Fruit fly (Drosophila melanogaster) whole organism, embryonic: Measurements from ENCODE around the gene mv.
A peak's percentile ranks its signal among the peaks of the same experiment; 100 is the strongest.

Source experiments
- Adf1 ChIP-seq: fragments of 200-800 bp; sonication (Bioruptor generic); IDR thresholded peaks from 2 replicates; pipeline ENCODE4 v1.3.6; 2022; ENCODE audit warnings: missing biosample characterization, missing genetic modification characterization
- Atf6 ChIP-seq: fragments of 200-800 bp; sonication (Bioruptor generic); IDR thresholded peaks from 2 replicates; pipeline ENCODE4 v1.3.6; 2022; ENCODE audit warnings: missing biosample characterization, missing genetic modification characterization
- B-H2 ChIP-seq: fragments of 200-800 bp; sonication (Bioruptor generic); optimal IDR thresholded peaks from 2 replicates; lab custom pipeline; 2018; ENCODE audit warnings: missing biosample characterization, mild to moderate bottlenecking, missing genetic modification characterization
- Bgb ChIP-seq: fragments of 200-800 bp; sonication (Bioruptor generic); IDR thresholded peaks from 2 replicates; pipeline ENCODE4 v1.3.6; 2022; ENCODE audit warnings: missing biosample characterization, missing genetic modification characterization; ENCODE audit not compliant: partially characterized antibody
- CG13894 ChIP-seq: fragments of 200-800 bp; sonication (Bioruptor generic); optimal IDR thresholded peaks from 3 replicates; lab custom pipeline; 2018; ENCODE audit warnings: missing biosample characterization, mild to moderate bottlenecking, missing genetic modification characterization, moderate library complexity
- CG17385 ChIP-seq: fragments of 200-800 bp; sonication (Bioruptor generic); optimal IDR thresholded peaks from 3 replicates; lab custom pipeline; 2018; ENCODE audit warnings: missing biosample characterization, mild to moderate bottlenecking, missing genetic modification characterization
- CG2120 ChIP-seq: fragments of 200-800 bp; sonication (Bioruptor generic); optimal IDR thresholded peaks from 3 replicates; lab custom pipeline; 2016; ENCODE audit warnings: missing biosample characterization, missing genetic modification characterization
- CG2199 ChIP-seq: fragments of 200-800 bp; sonication (Bioruptor generic); IDR thresholded peaks from 3 replicates; pipeline ENCODE4 v1.3.6; 2022; ENCODE audit warnings: missing biosample characterization, missing genetic modification characterization
- CG31224 ChIP-seq: fragments of 200-800 bp; sonication (Bioruptor generic); IDR thresholded peaks from 2 replicates; pipeline ENCODE4 v1.3.6; 2022; ENCODE audit warnings: missing biosample characterization, missing genetic modification characterization
- CG3163 ChIP-seq: fragments of 200-800 bp; sonication (Bioruptor generic); optimal IDR thresholded peaks from 3 replicates; lab custom pipeline; 2016; ENCODE audit warnings: missing biosample characterization, missing genetic modification characterization
- CG34376 ChIP-seq: fragments of 200-800 bp; sonication (Bioruptor generic); optimal IDR thresholded peaks from 2 replicates; lab custom pipeline; 2018; ENCODE audit warnings: missing biosample characterization, mild to moderate bottlenecking, missing genetic modification characterization
- CG6765 ChIP-seq: fragments of 200-800 bp; sonication (Bioruptor generic); optimal IDR thresholded peaks from 3 replicates; lab custom pipeline; 2017; ENCODE audit warnings: missing biosample characterization, mild to moderate bottlenecking, missing genetic modification characterization
- CG8290 ChIP-seq, 3 experiments: fragments of 200-800 bp; sonication (Bioruptor generic); optimal IDR thresholded peaks; 2 replicates each; lab custom pipeline; 2016 to 2019; ENCODE audit warnings: missing biosample characterization in 3 of 3, missing genetic modification characterization in 3 of 3, mild to moderate bottlenecking in 2 of 3, moderate library complexity in 1 of 3
- CHES-1-like ChIP-seq: fragments of 200-800 bp; sonication (Bioruptor generic); optimal IDR thresholded peaks from 2 replicates; lab custom pipeline; 2016; ENCODE audit warnings: missing biosample characterization, missing genetic modification characterization
- D19B ChIP-seq: fragments of 200-800 bp; sonication (Bioruptor generic); optimal IDR thresholded peaks from 2 replicates; lab custom pipeline; 2017; ENCODE audit warnings: missing biosample characterization, mild to moderate bottlenecking, missing genetic modification characterization
- Dbx ChIP-seq: fragments of 200-800 bp; sonication (Bioruptor generic); IDR thresholded peaks from 3 replicates; pipeline ENCODE4 v1.3.6; 2022; ENCODE audit warnings: missing biosample characterization, missing genetic modification characterization
- Dll ChIP-seq: fragments of 200-800 bp; sonication (Bioruptor generic); IDR thresholded peaks from 4 replicates; pipeline ENCODE4 v1.3.6; 2022; ENCODE audit warnings: missing biosample characterization, missing genetic modification characterization; ENCODE audit not compliant: partially characterized antibody
- Fer1 ChIP-seq: fragments of 200-800 bp; sonication (Bioruptor generic); optimal IDR thresholded peaks from 2 replicates; lab custom pipeline; 2017; ENCODE audit warnings: missing biosample characterization, mild to moderate bottlenecking, missing genetic modification characterization
- GATAe ChIP-seq: fragments of 200-800 bp; sonication (Bioruptor generic); conservative IDR thresholded peaks from 2 replicates; pipeline ENCODE4 v1.3.6; 2022; ENCODE audit warnings: missing biosample characterization, missing genetic modification characterization
- Hand ChIP-seq: fragments of 200-800 bp; sonication (Bioruptor generic); optimal IDR thresholded peaks from 2 replicates; lab custom pipeline; 2017; ENCODE audit warnings: mild to moderate bottlenecking, missing biosample characterization, missing genetic modification reagents, missing genetic modification characterization
- HmgZ ChIP-seq: fragments of 200-800 bp; sonication (Bioruptor generic); optimal IDR thresholded peaks from 2 replicates; lab custom pipeline; 2018; ENCODE audit warnings: missing biosample characterization, mild to moderate bottlenecking, missing genetic modification characterization
- Hr39 ChIP-seq: fragments of >200 bp; optimal IDR thresholded peaks from 2 replicates; lab custom pipeline; 2017
- Jarid2 ChIP-seq: fragments of 200-800 bp; sonication (Bioruptor generic); optimal IDR thresholded peaks from 3 replicates; lab custom pipeline; 2017; ENCODE audit warnings: mild to moderate bottlenecking, missing biosample characterization, missing genetic modification reagents, missing genetic modification characterization
- Med ChIP-seq: fragments of 200-800 bp; sonication (Bioruptor generic); peaks from one replicate; lab custom pipeline; 2016; ENCODE audit warnings: missing biosample characterization, missing genetic modification characterization, mild to moderate bottlenecking, inconsistent platforms, moderate library complexity
- NC2β ChIP-seq: fragments of 200-800 bp; sonication (Bioruptor generic); optimal IDR thresholded peaks from 2 replicates; lab custom pipeline; 2016; ENCODE audit warnings: missing biosample characterization, missing genetic modification characterization
- Rfx ChIP-seq: fragments of 200-800 bp; sonication (Bioruptor generic); IDR thresholded peaks from 2 replicates; pipeline ENCODE4 v1.3.6; 2022; ENCODE audit warnings: missing biosample characterization, missing genetic modification characterization
- Rx ChIP-seq: fragments of 200-800 bp; sonication (Bioruptor generic); IDR thresholded peaks from 2 replicates; pipeline ENCODE4 v1.3.6; 2022; ENCODE audit warnings: missing biosample characterization, missing genetic modification characterization
- Scr ChIP-seq: fragments of 200-800 bp; sonication (Bioruptor generic); IDR thresholded peaks from 2 replicates; pipeline ENCODE4 v1.3.6; 2022; ENCODE audit warnings: missing biosample characterization, missing genetic modification characterization; ENCODE audit not compliant: partially characterized antibody
- Trl ChIP-seq, 3 experiments: fragments of >200 bp in 2 of 3; fragments of 200-800 bp in 1 of 3; sonication (Bioruptor generic) in 1 of 3; optimal IDR thresholded peaks; 2 replicates in 1 of 3; 3 replicates in 2 of 3; lab custom pipeline; 2016 to 2017; ENCODE audit warnings: missing biosample characterization in 1 of 3, missing genetic modification characterization in 1 of 3
- ab ChIP-seq: fragments of 200-800 bp; sonication (Bioruptor generic); optimal IDR thresholded peaks from 2 replicates; lab custom pipeline; 2016; ENCODE audit warnings: missing biosample characterization, missing genetic modification characterization
- bowl ChIP-seq: fragments of 200-800 bp; sonication (Bioruptor generic); IDR thresholded peaks from 2 replicates; pipeline ENCODE4 v1.3.6; 2022; ENCODE audit warnings: missing biosample characterization, missing genetic modification characterization
- dm ChIP-seq: fragments of 200-800 bp; sonication (Bioruptor generic); optimal IDR thresholded peaks from 3 replicates; lab custom pipeline; 2016; ENCODE audit warnings: missing biosample characterization, missing genetic modification characterization
- dysf ChIP-seq: fragments of 200-800 bp; sonication (Bioruptor generic); IDR thresholded peaks from 3 replicates; pipeline ENCODE4 v1.3.6; 2022; ENCODE audit warnings: missing biosample characterization, missing genetic modification characterization
- grn ChIP-seq: fragments of 200-800 bp; sonication (Bioruptor generic); optimal IDR thresholded peaks from 3 replicates; lab custom pipeline; 2017; ENCODE audit warnings: missing biosample characterization, missing genetic modification characterization
- ind ChIP-seq: fragments of 200-800 bp; sonication (Bioruptor generic); optimal IDR thresholded peaks from 3 replicates; lab custom pipeline; 2016; ENCODE audit warnings: missing biosample characterization, missing genetic modification characterization
- kay ChIP-seq: fragments of 200-800 bp; sonication (Bioruptor generic); optimal IDR thresholded peaks from 2 replicates; lab custom pipeline; 2016; ENCODE audit warnings: missing biosample characterization, missing genetic modification characterization
- lab ChIP-seq: fragments of 200-800 bp; sonication (Bioruptor generic); optimal IDR thresholded peaks from 3 replicates; lab custom pipeline; 2017; ENCODE audit warnings: missing biosample characterization, missing genetic modification characterization, mild to moderate bottlenecking, moderate library complexity, missing genetic modification reagents
- maf-S ChIP-seq: fragments of 200-800 bp; sonication (Bioruptor generic); optimal IDR thresholded peaks from 2 replicates; lab custom pipeline; 2016; ENCODE audit warnings: missing biosample characterization, missing genetic modification characterization
- nom ChIP-seq: fragments of 200-800 bp; sonication (Bioruptor generic); optimal IDR thresholded peaks from 2 replicates; lab custom pipeline; 2017; ENCODE audit warnings: missing biosample characterization, missing genetic modification characterization, mild to moderate bottlenecking, moderate library complexity, missing genetic modification reagents
- odd ChIP-seq: fragments of 200-800 bp; sonication (Bioruptor generic); optimal IDR thresholded peaks from 2 replicates; lab custom pipeline; 2017; ENCODE audit warnings: missing biosample characterization, mild to moderate bottlenecking, missing genetic modification characterization
- run ChIP-seq: fragments of 200-800 bp; sonication (Bioruptor generic); optimal IDR thresholded peaks from 3 replicates; lab custom pipeline; 2018; ENCODE audit warnings: missing biosample characterization, mild to moderate bottlenecking, missing genetic modification characterization
- sens-2 ChIP-seq: fragments of 200-800 bp; sonication (Bioruptor generic); IDR thresholded peaks from 2 replicates; pipeline ENCODE4 v1.3.6; 2022; ENCODE audit warnings: missing biosample characterization, missing genetic modification characterization
- sim ChIP-seq: fragments of 200-800 bp; sonication (Bioruptor generic); IDR thresholded peaks from 2 replicates; pipeline ENCODE4 v1.3.6; 2022; ENCODE audit warnings: missing biosample characterization, missing genetic modification characterization
- slbo ChIP-seq: fragments of 200-800 bp; sonication (Bioruptor generic); IDR thresholded peaks from 2 replicates; pipeline ENCODE4 v1.3.6; 2022; ENCODE audit warnings: missing biosample characterization, missing genetic modification characterization
- sob ChIP-seq: fragments of 200-800 bp; sonication (Bioruptor generic); IDR thresholded peaks from 2 replicates; pipeline ENCODE4 v1.3.6; 2022; ENCODE audit warnings: missing biosample characterization, missing genetic modification characterization
- sug ChIP-seq: fragments of 200-800 bp; optimal IDR thresholded peaks from 2 replicates; lab custom pipeline; 2019; ENCODE audit warnings: missing biosample characterization, mild to moderate bottlenecking, missing genetic modification characterization, moderate library complexity
- unc-4 ChIP-seq: fragments of 200-800 bp; sonication (Bioruptor generic); IDR thresholded peaks from 2 replicates; pipeline ENCODE4 v1.3.6; 2022; ENCODE audit warnings: missing biosample characterization, missing genetic modification characterization; ENCODE audit not compliant: partially characterized antibody

Gene mv

dm6 chr3L:1967452-1968310 is 3.7 kb upstream of the mv start (continued):
- TF ChIP-seq Hr39 (lab: Kevin White, UChicago) (no peak), Atf6 (GFP tag; lab: Robert Waterston, UW) (0 out of 2 replicates have a peak, but pooled peaks have one; percentile 21), Trl (optimal IDR thresholded peaks at IDR 0.05; lab: Kevin White, UChicago) (peak; percentile 66 to 95), Trl (GFP tag; optimal IDR thresholded peaks at IDR 0.05; lab: Kevin White, UChicago) (no peak), kay (GFP tag; lab: Kevin White, UChicago) (no peak), CG3163 (GFP tag; lab: Kevin White, UChicago) (peak; percentile 97), sens-2 (GFP tag; lab: Robert Waterston, UW) (peak; percentile 38; the same call in 1 of the 2 replicates), lab (GFP tag; lab: Kevin White, UChicago) (peak; percentile 51), unc-4 (GFP tag; lab: Robert Waterston, UW) (0 out of 2 replicates have a peak, but pooled peaks have one; percentile 21), Fer1 (peak; percentile 6), Med (GFP tag; lab: Kevin White, UChicago) (peak; percentile 70), nom (GFP tag; lab: Kevin White, UChicago) (peak; percentile 40), Rx (GFP tag; lab: Robert Waterston, UW) (no peak), sob (GFP tag; lab: Robert Waterston, UW) (peak; percentile 17; the same call in 1 of the 2 replicates), maf-S (GFP tag; lab: Kevin White, UChicago) (no peak), Jarid2 (GFP tag; lab: Kevin White, UChicago) (peak; percentile 35), CG13894 (tag; lab: Kevin White, UChicago) (peak; percentile 43), Scr (0 out of 2 replicates have a peak, but pooled peaks have one; percentile 22), GATAe (GFP tag; lab: Robert Waterston, UW) (peak; percentile 38; the same call in 1 of the 2 replicates), grn (GFP tag; lab: Kevin White, UChicago) (peak; percentile 77), run (no peak), sug (peak; percentile 94), dysf (GFP tag; lab: Robert Waterston, UW) (no peak), CG34376 (GFP tag; lab: Kevin White, UChicago) (peak; percentile 84), NC2β (GFP tag; lab: Kevin White, UChicago) (no peak), Rfx (no peak; the same call in 1 of the 2 replicates), CHES-1-like (no peak), CG31224 (GFP tag; lab: Robert Waterston, UW) (0 out of 2 replicates have a peak, but pooled peaks have one; percentile 14), Hand (peak; percentile 6), CG2199 (0 out of 3 replicates have a peak, but pooled peaks have one; percentile 63), ind (GFP tag; lab: Kevin White, UChicago) (no peak), ab (GFP tag; lab: Kevin White, UChicago) (no peak), Bgb (GFP tag; lab: Robert Waterston, UW) (peak; percentile 36; the same call in 1 of the 2 replicates), Dbx (GFP tag; lab: Robert Waterston, UW) (0 out of 3 replicates have a peak, but pooled peaks have one; percentile 15), Dll (GFP tag; lab: Robert Waterston, UW) (peak; percentile 60; the same call in 1 of the 4 replicates), sim (peak; percentile 18; the same call in 1 of the 2 replicates), Adf1 (GFP tag; lab: Robert Waterston, UW) (peak; percentile 9; the same call in 1 of the 2 replicates), HmgZ (tag; lab: Kevin White, UChicago) (peak; percentile 38), CG17385 (GFP tag; lab: Kevin White, UChicago) (peak; percentile 78), CG2120 (GFP tag; lab: Kevin White, UChicago) (no peak), CG8290 (GFP tag; optimal IDR thresholded peaks at IDR 0.05; lab: Kevin White, UChicago) (no peak), CG8290 (tag; optimal IDR thresholded peaks at IDR 0.05; lab: Kevin White, UChicago) (peak in 1 of 2 experiments; percentile 49), slbo (GFP tag; lab: Robert Waterston, UW) (0 out of 2 replicates have a peak, but pooled peaks have one; percentile 19), odd (GFP tag; lab: Kevin White, UChicago) (peak; percentile 37), dm (GFP tag; lab: Kevin White, UChicago) (no peak), D19B (GFP tag; lab: Kevin White, UChicago) (no peak), CG6765 (GFP tag; lab: Kevin White, UChicago) (no peak), B-H2 (GFP tag; lab: Kevin White, UChicago) (peak; percentile 14), bowl (no peak)
